Worm (Caenorhabditis elegans): ENCODE measurements around the gene jmjd-5.

The jmjd-5 gene

DNA sequence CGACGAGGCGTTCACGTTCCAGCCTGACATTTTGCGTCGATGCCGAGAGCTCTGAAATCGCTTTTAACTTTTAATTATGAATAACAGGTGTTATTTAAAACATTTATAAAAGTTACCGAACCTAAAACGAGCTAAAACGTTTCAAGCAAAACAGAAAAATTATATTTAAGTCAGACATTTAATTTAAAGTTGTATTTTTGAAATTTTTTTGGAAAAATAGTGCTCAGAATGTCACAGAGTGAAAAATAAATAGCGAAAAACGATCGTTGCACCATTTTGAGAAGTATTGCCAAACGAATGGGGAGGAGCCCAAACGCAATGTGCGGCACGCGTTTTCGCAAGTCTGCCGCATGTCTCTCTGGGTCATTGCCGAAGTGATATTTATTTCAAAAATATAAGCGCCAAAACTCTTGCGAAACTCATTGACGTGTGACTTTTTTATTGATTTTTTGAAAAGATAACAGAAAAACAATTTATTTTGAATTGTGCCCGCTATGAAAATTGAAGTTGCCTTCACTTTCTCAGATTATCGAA, 14.2 kb upstream of the jmjd-5 start, which contains the start of gene erfa-3 (continued):
- no peak for TF ChIP-seq rec-8 (tag; optimal IDR thresholded peaks at IDR 0.05)
- TF ChIP-seq dox-1 (GFP tag; IDR thresholded peaks at IDR 0.05): peak; percentile 58
- TF ChIP-seq tlf-1 (GFP tag; optimal IDR thresholded peaks at IDR 0.05): no peak
- TF ChIP-seq fkh-3 (tag; optimal IDR thresholded peaks at IDR 0.05): no peak
- TF ChIP-seq ceh-79 (tag; optimal IDR thresholded peaks at IDR 0.05): no peak
- no peak for TF ChIP-seq aptf-3 (GFP tag; IDR thresholded peaks at IDR 0.05)
- no peak for TF ChIP-seq C17E4.6 (GFP tag; IDR thresholded peaks at IDR 0.05)
- no peak for TF ChIP-seq xnd-1 (tag; optimal IDR thresholded peaks at IDR 0.05)
- TF ChIP-seq nhr-27 (tag; optimal IDR thresholded peaks at IDR 0.05): no peak
- TF ChIP-seq mcd-1 (GFP tag; IDR thresholded peaks at IDR 0.05): peak; percentile 68
- TF ChIP-seq lsl-1 (GFP tag; optimal IDR thresholded peaks at IDR 0.05): peak; percentile 28
- no peak for TF ChIP-seq ztf-25 (GFP tag; IDR thresholded peaks at IDR 0.05)
- peak; percentile 41 for TF ChIP-seq efl-1 (GFP tag; optimal IDR thresholded peaks at IDR 0.05)
- no peak for TF ChIP-seq Y53F4B.3 (GFP tag; IDR thresholded peaks at IDR 0.05)
- no peak for TF ChIP-seq dpff-1 (tag; optimal IDR thresholded peaks at IDR 0.05)
- no peak for TF ChIP-seq F57A8.1 (GFP tag; optimal IDR thresholded peaks at IDR 0.05)
- no peak for TF ChIP-seq C06A6.2 (GFP tag; conservative IDR thresholded peaks at IDR 0.05)
- TF ChIP-seq sdz-38 (tag; optimal IDR thresholded peaks at IDR 0.05): no peak
- no peak for TF ChIP-seq unc-62 (GFP tag; optimal IDR thresholded peaks at IDR 0.05)
- no peak for TF ChIP-seq hrde-1 (tag; optimal IDR thresholded peaks at IDR 0.05; ENCODE audit: borderline replicate concordance)
- no peak for TF ChIP-seq ztf-28 (GFP tag; IDR thresholded peaks at IDR 0.05)
- peak; percentile 85 for TF ChIP-seq snpc-3.4 (tag; optimal IDR thresholded peaks at IDR 0.05)
- no peak for TF ChIP-seq somi-1 (GFP tag; optimal IDR thresholded peaks at IDR 0.05)
- peak; percentile 44 for TF ChIP-seq rpc-1 (optimal IDR thresholded peaks at IDR 0.05)
- TF ChIP-seq rpc-1 (tag; optimal IDR thresholded peaks at IDR 0.05): no peak
- TF ChIP-seq pbrm-1 (GFP tag; IDR thresholded peaks at IDR 0.05): no peak
- TF ChIP-seq egl-18 (GFP tag; IDR thresholded peaks at IDR 0.05): 0 out of 2 replicates have a peak, but pooled peaks have one; percentile 63
- TF ChIP-seq rcor-1 (GFP tag; IDR thresholded peaks at IDR 0.05): peak; percentile 74
- peak in 1 of 3 experiments; percentile 69 for TF ChIP-seq lin-35 (GFP tag; optimal IDR thresholded peaks at IDR 0.05)
- TF ChIP-seq bed-1 (GFP tag; IDR thresholded peaks at IDR 0.05): no peak
- TF ChIP-seq ama-1 (optimal IDR thresholded peaks at IDR 0.05): no peak
- TF ChIP-seq ama-1 (GFP tag; optimal IDR thresholded peaks at IDR 0.05): peak in 1 of 2 experiments; percentile 30
- TF ChIP-seq nhr-90 (tag; optimal IDR thresholded peaks at IDR 0.05): no peak
- no peak for TF ChIP-seq nfyb-1 (GFP tag; IDR thresholded peaks at IDR 0.05)
- 0 out of 2 replicates have a peak, but pooled peaks have one; percentile 25 for TF ChIP-seq Y79H2A.3 (GFP tag; conservative IDR thresholded peaks at IDR 0.05)
- no peak for TF ChIP-seq ceh-27 (GFP tag; optimal IDR thresholded peaks at IDR 0.05)
- TF ChIP-seq cebp-1 (GFP tag; IDR thresholded peaks at IDR 0.05): peak; percentile 93
- TF ChIP-seq cebp-1 (tag; optimal IDR thresholded peaks at IDR 0.05): peak; percentile 97
- no peak for TF ChIP-seq tbx-9 (tag; optimal IDR thresholded peaks at IDR 0.05; ENCODE audit: borderline replicate concordance)
- TF ChIP-seq lag-1 (GFP tag; IDR thresholded peaks at IDR 0.05): no peak
- no peak for TF ChIP-seq madf-8 (GFP tag; conservative IDR thresholded peaks at IDR 0.05)
- no peak for TF ChIP-seq akir-1 (GFP tag; optimal IDR thresholded peaks at IDR 0.05)
- peak; percentile 7 for TF ChIP-seq madf-10 (tag; optimal IDR thresholded peaks at IDR 0.05)
- TF ChIP-seq egl-44 (GFP tag; IDR thresholded peaks at IDR 0.05): peak; percentile 45; the same call in 1 of the 2 replicates
- no peak for TF ChIP-seq hlh-12 (tag; optimal IDR thresholded peaks at IDR 0.05)
- TF ChIP-seq tbp1 (GFP tag; optimal IDR thresholded peaks at IDR 0.05): peak; percentile 33
- no peak for TF ChIP-seq cebp-2 (GFP tag; IDR thresholded peaks at IDR 0.05)
- no peak for TF ChIP-seq ztf-3 (GFP tag; optimal IDR thresholded peaks at IDR 0.05)
- peak; percentile 54 for TF ChIP-seq ZK185.1 (tag; optimal IDR thresholded peaks at IDR 0.05; ENCODE audit: poor library complexity, severe bottlenecking)
- no peak for TF ChIP-seq B0261.1 (tag; optimal IDR thresholded peaks at IDR 0.05)

Measured in whole organism, young adult.